Fruit fly (Drosophila melanogaster): ENCODE data around the gene Pus10.
A peak's percentile ranks its signal among the peaks of the same experiment; 100 is the strongest.

The Pus10 gene

DNA sequence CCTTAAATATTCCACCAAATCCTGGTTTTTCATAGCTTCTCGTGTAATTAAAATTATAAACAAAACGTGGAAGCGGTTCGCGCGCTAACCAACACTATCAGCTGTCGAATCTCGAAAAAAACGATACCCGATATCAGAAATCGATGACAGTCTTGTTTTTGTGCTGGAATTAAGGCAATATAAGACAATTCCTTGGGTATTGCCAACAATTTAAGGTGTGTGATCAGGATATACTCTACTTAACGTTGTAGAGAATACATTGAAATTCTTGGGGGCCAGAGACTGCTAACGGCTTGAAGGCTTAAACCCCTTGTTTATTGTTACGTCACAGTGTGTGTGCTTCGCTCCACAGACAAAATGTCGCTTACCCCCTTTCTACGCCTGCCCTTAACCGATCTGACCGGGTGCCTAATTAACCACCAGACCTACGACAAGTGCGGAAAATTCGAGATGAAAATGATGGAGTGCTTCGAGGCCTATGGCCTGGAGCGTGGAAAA, at the start of gene Pus10:
Pus10 (minus strand) TSS at position 91 of the 498 bp plus-strand sequence.
- TF ChIP-seq CG11294 (GFP tag; IDR thresholded peaks at IDR 0.05) (no peak), CG6276 (GFP tag; optimal IDR thresholded peaks at IDR 0.05) (no peak), CG1621 (tag; optimal IDR thresholded peaks at IDR 0.05) (no peak), vri (GFP tag; optimal IDR thresholded peaks at IDR 0.05) (peak; percentile 96), Eip78C (GFP tag) (peak; percentile 51), CG6854 (GFP tag; optimal IDR thresholded peaks at IDR 0.05) (peak; percentile 23)

- no peak for TF ChIP-seq Smox (GFP tag; optimal IDR thresholded peaks at IDR 0.05)
- TF ChIP-seq Eip93F (GFP tag; optimal IDR thresholded peaks at IDR 0.05), result no peak
Observed at dm6 chr2L:204557-204956, 49.5 kb upstream of the Pus10 start.

DNA sequence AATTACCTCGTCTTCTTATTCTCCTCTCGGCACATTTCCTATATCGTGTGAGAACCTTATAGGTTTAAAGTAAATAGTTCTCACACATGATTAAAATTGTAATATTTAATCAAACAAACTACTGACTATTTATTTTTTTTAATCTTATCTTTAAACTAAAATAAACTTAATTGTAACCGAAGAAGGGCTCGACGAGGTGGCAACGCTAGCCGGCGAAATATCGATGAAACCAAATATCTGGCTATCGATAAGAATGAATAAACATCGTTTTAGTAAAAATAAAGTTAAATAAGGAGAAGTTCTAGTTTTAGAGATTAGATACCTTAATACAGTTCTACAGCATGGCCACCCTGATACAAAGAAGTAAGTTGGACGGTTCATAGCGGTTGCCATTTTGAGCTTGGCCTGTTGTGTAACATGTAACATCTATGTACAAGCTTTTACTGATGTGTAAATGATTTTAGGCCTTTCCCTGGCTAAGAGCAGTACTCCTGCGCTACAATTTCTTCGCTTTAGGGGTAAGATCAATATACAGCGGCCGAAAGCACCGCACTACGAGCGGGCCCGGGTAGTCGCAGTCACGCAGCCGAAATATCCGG, 48.5 kb upstream of the Pus10 start, which contains the start of gene mRpL10:
mRpL10 (plus strand) TSS at position 251 of the 599 bp plus-strand sequence.
- TF ChIP-seq CG3032 (tag; optimal IDR thresholded peaks at IDR 0.05) (peak; percentile 25), esn (GFP tag; optimal IDR thresholded peaks at IDR 0.05) (peak; percentile 65), Eip93F (GFP tag; optimal IDR thresholded peaks at IDR 0.05) (peak; percentile 33), fkh (GFP tag; optimal IDR thresholded peaks at IDR 0.05) (no peak), CG10631 (GFP tag; optimal IDR thresholded peaks at IDR 0.05) (peak; percentile 11)

DNA sequence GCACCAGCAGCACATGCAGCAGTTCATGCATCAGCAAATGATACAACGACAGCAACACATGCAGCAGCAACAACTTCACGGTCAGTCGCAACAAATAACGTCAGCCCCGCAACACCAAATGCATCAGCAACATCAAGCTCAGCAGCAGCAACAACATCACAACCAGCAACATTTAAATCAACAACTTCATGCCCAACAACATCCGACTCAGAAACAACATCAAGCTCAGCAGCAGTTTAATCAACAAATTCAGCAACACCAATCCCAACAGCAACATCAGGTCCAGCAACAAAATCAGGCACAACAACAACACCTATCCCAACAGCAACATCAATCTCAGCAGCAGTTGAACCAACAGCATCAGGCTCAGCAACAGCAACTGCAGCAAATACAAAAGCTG, 40.6 kb upstream of the Pus10 start:
- no peak for TF ChIP-seq cyc (GFP tag; optimal IDR thresholded peaks at IDR 0.05)
- no peak for TF ChIP-seq topi (GFP tag; optimal IDR thresholded peaks at IDR 0.05)
- TF ChIP-seq CG6854 (GFP tag; optimal IDR thresholded peaks at IDR 0.05), result no peak
- TF ChIP-seq eg (GFP tag; IDR thresholded peaks at IDR 0.05), result no peak
- TF ChIP-seq CG6792 (GFP tag; optimal IDR thresholded peaks at IDR 0.05), result no peak
- TF ChIP-seq CG6163 (GFP tag; IDR thresholded peaks at IDR 0.05), result no peak
- TF ChIP-seq Eip75B (GFP tag; optimal IDR thresholded peaks at IDR 0.05), result no peak
- TF ChIP-seq lz (GFP tag; optimal IDR thresholded peaks at IDR 0.05), result no peak
- TF ChIP-seq fd59A (GFP tag; optimal IDR thresholded peaks at IDR 0.05), result no peak
- no peak for TF ChIP-seq net (GFP tag; optimal IDR thresholded peaks at IDR 0.05)
- no peak for TF ChIP-seq achi (GFP tag; optimal IDR thresholded peaks at IDR 0.05)

DNA sequence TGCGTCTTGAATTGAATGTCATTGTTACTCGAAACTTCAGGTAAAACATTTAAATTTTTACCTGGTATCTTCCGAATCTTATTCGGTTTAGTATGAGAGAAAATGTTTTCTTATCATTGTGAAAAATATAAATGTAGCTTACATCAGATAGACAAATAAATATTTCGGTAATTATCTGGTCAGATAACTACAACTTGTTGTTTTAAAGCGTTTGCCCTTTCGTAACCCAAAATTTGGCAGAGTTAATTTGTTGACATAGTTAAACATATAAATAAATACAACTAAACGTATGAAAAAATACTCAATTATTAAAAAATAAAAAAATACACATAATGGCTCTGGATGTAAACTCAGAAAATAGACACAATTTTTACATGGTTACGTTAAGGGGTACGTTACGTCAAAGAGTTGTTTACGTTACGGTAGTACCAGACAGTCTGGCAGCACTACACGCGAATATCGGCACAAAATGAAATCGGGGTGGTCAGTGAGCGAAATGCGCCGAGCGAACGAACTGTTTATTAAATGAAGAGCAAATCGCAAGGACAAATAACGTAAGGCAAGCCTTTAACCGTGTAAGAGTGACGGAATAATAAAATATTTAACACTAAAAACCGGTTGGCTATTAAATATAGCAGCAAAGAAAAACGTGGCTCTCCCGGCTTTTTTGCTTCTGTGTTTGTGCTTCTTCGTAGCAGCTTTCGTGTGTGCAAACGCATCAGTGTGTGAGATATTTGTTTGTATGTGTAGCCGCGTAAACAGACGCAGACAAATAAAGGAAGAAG, 27.4 kb upstream of the Pus10 start:
- TF ChIP-seq CG15336 (GFP tag; IDR thresholded peaks at IDR 0.05), result peak; percentile 29; the same call in 1 of the 2 replicates
- no peak for TF ChIP-seq CG10631 (GFP tag; optimal IDR thresholded peaks at IDR 0.05)
- TF ChIP-seq Eip93F (GFP tag; optimal IDR thresholded peaks at IDR 0.05), result peak; percentile 55
- TF ChIP-seq CG6854 (GFP tag; optimal IDR thresholded peaks at IDR 0.05), result peak; percentile 25
- peak; percentile 5 for TF ChIP-seq esn (GFP tag; optimal IDR thresholded peaks at IDR 0.05)

- no peak for TF ChIP-seq salr (GFP tag; optimal IDR thresholded peaks at IDR 0.05)
- TF ChIP-seq cyc (GFP tag; optimal IDR thresholded peaks at IDR 0.05), result no peak
- TF ChIP-seq topi (GFP tag; optimal IDR thresholded peaks at IDR 0.05), result no peak
Observed at dm6 chr2L:181020-181419, 25.9 kb upstream of the Pus10 start.

dm6 chr2L:179119-179518, 24.0 kb upstream of the Pus10 start:
- TF ChIP-seq dac (GFP tag; optimal IDR thresholded peaks at IDR 0.05) (no peak), CG34406 (GFP tag; optimal IDR thresholded peaks at IDR 0.05) (no peak), Hr38 (GFP tag; optimal IDR thresholded peaks at IDR 0.05) (no peak), CG31627 (GFP tag; optimal IDR thresholded peaks at IDR 0.05) (no peak), CG8119 (GFP tag; IDR thresholded peaks at IDR 0.05) (no peak), Lpt (GFP tag; optimal IDR thresholded peaks at IDR 0.05) (no peak), salr (GFP tag; optimal IDR thresholded peaks at IDR 0.05) (no peak), Sox14 (GFP tag; optimal IDR thresholded peaks at IDR 0.05) (no peak), CG8632 (GFP tag; optimal IDR thresholded peaks at IDR 0.05) (no peak), eg (GFP tag; IDR thresholded peaks at IDR 0.05) (no peak), Smox (GFP tag; optimal IDR thresholded peaks at IDR 0.05) (no peak), Ets96B (tag; optimal IDR thresholded peaks at IDR 0.05) (no peak), CG1621 (tag; optimal IDR thresholded peaks at IDR 0.05) (no peak), CG10669 (GFP tag; optimal IDR thresholded peaks at IDR 0.05) (no peak), Hr39 (GFP tag; optimal IDR thresholded peaks at IDR 0.05) (no peak)

All from whole organism, prepupa.